Fruit fly (Drosophila melanogaster) whole organism, adult: ENCODE data around the gene Rcd5.

Experiments
- CG33017 ChIP-seq: fragments of 200-800 bp; sonication (Bioruptor generic); optimal IDR thresholded peaks from 2 replicates; lab custom pipeline; 2018; ENCODE audit warnings: missing biosample characterization, mild to moderate bottlenecking, missing genetic modification characterization, moderate library complexity
- Crg-1 ChIP-seq: fragments of 200-800 bp; sonication (Bioruptor generic); optimal IDR thresholded peaks from 2 replicates; lab custom pipeline; 2016; ENCODE audit warnings: missing biosample characterization, missing genetic modification characterization
- Mnt ChIP-seq: fragments of 200-800 bp; sonication (Bioruptor generic); optimal IDR thresholded peaks from 2 replicates; lab custom pipeline; 2016; ENCODE audit warnings: missing biosample characterization, mild to moderate bottlenecking, missing genetic modification characterization
- cic ChIP-seq: fragments of 200-800 bp; sonication (Bioruptor generic); optimal IDR thresholded peaks from 2 replicates; lab custom pipeline; 2017; ENCODE audit warnings: missing biosample characterization, mild to moderate bottlenecking, missing genetic modification characterization, moderate library complexity
- ovo ChIP-seq: fragments of 200-800 bp; sonication (Bioruptor generic); optimal IDR thresholded peaks from 2 replicates; lab custom pipeline; 2016; ENCODE audit warnings: missing biosample characterization, missing genetic modification characterization
- pad ChIP-seq: fragments of 200-800 bp; sonication (Bioruptor generic); optimal IDR thresholded peaks from 3 replicates; lab custom pipeline; 2017; ENCODE audit warnings: missing biosample characterization, missing genetic modification characterization, mild to moderate bottlenecking, moderate library complexity, missing genetic modification reagents
- toe ChIP-seq: fragments of 200-800 bp; sonication (Bioruptor generic); optimal IDR thresholded peaks from 2 replicates; lab custom pipeline; 2016; ENCODE audit warnings: missing biosample characterization, missing genetic modification characterization

DNA sequence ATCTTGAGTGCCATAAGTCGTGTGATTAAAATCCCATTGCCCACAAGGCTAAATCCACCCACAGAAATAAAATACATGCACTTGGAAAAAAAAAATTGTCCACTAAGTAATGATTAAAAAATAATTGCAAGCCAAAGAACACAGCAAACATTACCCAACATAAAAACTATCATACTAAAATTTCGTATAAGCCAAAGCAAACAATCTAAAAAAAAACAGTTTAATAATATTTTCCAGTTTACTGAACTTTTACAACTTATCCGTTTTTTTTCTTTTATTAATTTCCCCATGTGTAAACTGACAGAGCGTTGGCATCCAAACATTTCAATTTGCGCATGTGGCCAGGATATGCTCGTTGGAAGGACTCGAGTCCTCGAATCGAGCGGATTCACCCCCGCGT, 39.9 kb downstream of the Rcd5 start:
- TF ChIP-seq Mnt (GFP tag; lab: Kevin White, UChicago) (no peak), CG33017 (no peak), pad (GFP tag; lab: Kevin White, UChicago) (no peak), toe (no peak), Crg-1 (GFP tag; lab: Kevin White, UChicago) (no peak), cic (GFP tag; lab: Kevin White, UChicago) (no peak), ovo (GFP tag; lab: Kevin White, UChicago) (no peak)
